Worm (Caenorhabditis elegans) whole organism, mixed stage, embryonic: ENCODE measurements around the gene rfc-1.

Experiments used
- M03D4.4 ChIP-seq: sonication (generic microtip); optimal IDR thresholded peaks from 2 replicates; lab custom pipeline; 2017; ENCODE audit warnings: mild to moderate bottlenecking, missing genetic modification characterization, missing compliant biosample characterization
- bed-3 ChIP-seq: fragments of 200-800 bp; sonication (Bioruptor generic); optimal IDR thresholded peaks from 3 replicates; lab custom pipeline; 2018; ENCODE audit warnings: mild to moderate bottlenecking, missing genetic modification characterization, moderate library complexity, missing compliant biosample characterization
- blmp-1 ChIP-seq: fragments of 150-350 bp; optimal IDR thresholded peaks from 2 replicates; lab custom pipeline; 2014; ENCODE audit warnings: missing biosample characterization, missing genetic modification characterization
- ceh-39 ChIP-seq: fragments of 150-350 bp; optimal IDR thresholded peaks from 2 replicates; lab custom pipeline; 2014; ENCODE audit warnings: missing biosample characterization, missing genetic modification characterization
- ceh-43 ChIP-seq: fragments of 200-800 bp; sonication (Bioruptor generic); optimal IDR thresholded peaks from 2 replicates; lab custom pipeline; 2018; ENCODE audit warnings: mild to moderate bottlenecking, missing genetic modification characterization, moderate library complexity, missing compliant biosample characterization
- ceh-83 ChIP-seq: fragments of 200-800 bp; sonication (Bioruptor generic); optimal IDR thresholded peaks from 2 replicates; lab custom pipeline; 2018; ENCODE audit warnings: mild to moderate bottlenecking, missing genetic modification characterization, missing compliant biosample characterization
- ces-1 ChIP-seq: fragments of 150-350 bp; optimal IDR thresholded peaks from 2 replicates; lab custom pipeline; 2014; ENCODE audit warnings: missing biosample characterization, missing genetic modification reagents, missing genetic modification characterization
- cnd-1 ChIP-seq: fragments of 200-800 bp; sonication (Bioruptor generic); optimal IDR thresholded peaks from 2 replicates; lab custom pipeline; 2018; ENCODE audit warnings: mild to moderate bottlenecking, missing genetic modification characterization, missing compliant biosample characterization
- drap-1 ChIP-seq: fragments of 200-800 bp; sonication (Bioruptor generic); optimal IDR thresholded peaks from 3 replicates; lab custom pipeline; 2018; ENCODE audit warnings: mild to moderate bottlenecking, missing genetic modification characterization, missing compliant biosample characterization
- elt-1 ChIP-seq: sonication (generic microtip); optimal IDR thresholded peaks from 2 replicates; lab custom pipeline; 2017; ENCODE audit warnings: missing genetic modification characterization, mild to moderate bottlenecking, missing compliant biosample characterization, antibody characterized with exemption, moderate library complexity, borderline replicate concordance; ENCODE audit not compliant: insufficient read depth
- elt-3 ChIP-seq: fragments of 150-350 bp; optimal IDR thresholded peaks from 2 replicates; lab custom pipeline; 2014; ENCODE audit warnings: missing biosample characterization, missing genetic modification characterization
- flh-1 ChIP-seq: fragments of 200-800 bp; sonication (Bioruptor generic); optimal IDR thresholded peaks from 2 replicates; lab custom pipeline; 2018; ENCODE audit warnings: mild to moderate bottlenecking, missing genetic modification characterization, moderate library complexity, missing compliant biosample characterization
- ham-2 ChIP-seq: fragments of 200-800 bp; sonication (Bioruptor generic); optimal IDR thresholded peaks from 2 replicates; lab custom pipeline; 2018; ENCODE audit warnings: mild to moderate bottlenecking, missing genetic modification characterization, missing compliant biosample characterization
- hlh-1 ChIP-seq: fragments of 150-350 bp; optimal IDR thresholded peaks from 2 replicates; lab custom pipeline; 2014; ENCODE audit warnings: missing biosample characterization, missing genetic modification reagents, missing genetic modification characterization
- lin-13 ChIP-seq: fragments of 150-350 bp; optimal IDR thresholded peaks from 2 replicates; lab custom pipeline; 2014; ENCODE audit warnings: missing biosample characterization, missing genetic modification characterization
- lin-32 ChIP-seq: fragments of 200-800 bp; sonication (Bioruptor generic); optimal IDR thresholded peaks from 2 replicates; lab custom pipeline; 2018; ENCODE audit warnings: mild to moderate bottlenecking, missing genetic modification characterization, missing compliant biosample characterization
- lsy-2 ChIP-seq: fragments of 150-350 bp; optimal IDR thresholded peaks from 2 replicates; lab custom pipeline; 2014; ENCODE audit warnings: missing biosample characterization, missing genetic modification characterization
- mab-5 ChIP-seq: fragments of 150-350 bp; optimal IDR thresholded peaks from 2 replicates; lab custom pipeline; 2014; ENCODE audit warnings: missing biosample characterization, missing genetic modification characterization
- mep-1 ChIP-seq: fragments of 150-350 bp; optimal IDR thresholded peaks from 2 replicates; lab custom pipeline; 2017; ENCODE audit warnings: missing biosample characterization, missing genetic modification reagents, missing genetic modification characterization, inconsistent platforms
- mls-2 ChIP-seq: sonication (generic microtip); optimal IDR thresholded peaks from 2 replicates; lab custom pipeline; 2016; ENCODE audit warnings: mild to moderate bottlenecking, missing genetic modification characterization, moderate library complexity, missing compliant biosample characterization
- nhr-12 ChIP-seq: fragments of 150-350 bp; optimal IDR thresholded peaks from 2 replicates; lab custom pipeline; 2014; ENCODE audit warnings: missing biosample characterization, missing genetic modification characterization
- nhr-237 ChIP-seq: fragments of 150-350 bp; optimal IDR thresholded peaks from 2 replicates; lab custom pipeline; 2014; ENCODE audit warnings: missing biosample characterization, missing genetic modification characterization
- nhr-28 ChIP-seq: fragments of 150-350 bp; optimal IDR thresholded peaks from 2 replicates; lab custom pipeline; 2014; ENCODE audit warnings: missing biosample characterization, missing genetic modification characterization
- nhr-76 ChIP-seq: sonication (generic microtip); optimal IDR thresholded peaks from 2 replicates; lab custom pipeline; 2017; ENCODE audit warnings: missing biosample characterization, missing genetic modification characterization
- pha-4 ChIP-seq: fragments of 150-350 bp; optimal IDR thresholded peaks from 2 replicates; lab custom pipeline; 2018; ENCODE audit warnings: missing biosample characterization, missing genetic modification reagents, missing genetic modification characterization
- sem-2 ChIP-seq: fragments of 200-800 bp; sonication (Bioruptor generic); optimal IDR thresholded peaks from 2 replicates; lab custom pipeline; 2018; ENCODE audit warnings: mild to moderate bottlenecking, missing genetic modification characterization, missing compliant biosample characterization
- snpc-4 ChIP-seq: fragments of 150-350 bp; optimal IDR thresholded peaks from 2 replicates; lab custom pipeline; 2014; ENCODE audit warnings: missing biosample characterization, missing genetic modification characterization
- tbx-8 ChIP-seq: fragments of 200-800 bp; sonication (Bioruptor generic); optimal IDR thresholded peaks from 2 replicates; lab custom pipeline; 2018; ENCODE audit warnings: mild to moderate bottlenecking, missing genetic modification characterization, moderate library complexity, missing compliant biosample characterization
- unc-120 ChIP-seq: sonication (generic microtip); optimal IDR thresholded peaks from 2 replicates; lab custom pipeline; 2017; ENCODE audit warnings: missing genetic modification characterization, missing compliant biosample characterization; ENCODE audit not compliant: poor library complexity, severe bottlenecking
- zip-8 ChIP-seq: fragments of 150-350 bp; optimal IDR thresholded peaks from 2 replicates; lab custom pipeline; 2014; ENCODE audit warnings: missing biosample characterization, missing genetic modification characterization

rfc-1 gene

DNA sequence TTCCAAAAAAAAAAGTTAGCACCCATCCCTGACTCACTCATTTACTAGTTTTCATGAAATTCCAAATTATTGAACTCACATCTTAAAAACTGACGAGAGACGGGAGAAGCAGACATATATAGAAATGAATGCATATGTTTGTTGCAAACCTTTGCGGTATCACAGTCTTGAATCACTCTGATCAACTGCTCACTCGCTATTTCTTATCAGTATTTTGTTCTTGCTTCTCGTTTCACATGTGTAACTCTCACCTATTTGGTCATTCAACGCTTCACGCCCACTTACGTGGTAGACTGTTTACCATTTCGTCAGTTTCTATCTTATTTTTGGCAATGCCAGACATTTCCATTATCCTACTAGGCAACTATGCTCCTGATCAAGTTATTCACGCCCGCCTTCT, 5.0 kb downstream of the rfc-1 start, which contains the start of gene C54G10.1:
C54G10.1 (plus strand) TSS at position 333 of the 400 bp plus-strand sequence.
- TF ChIP-seq nhr-237 (tag; lab: Kevin White, UChicago) (no peak), ceh-43 (GFP tag; lab: Kevin White, UChicago) (no peak), mep-1 (tag; lab: Kevin White, UChicago) (no peak)
- TF ChIP-seq, all 35 proteins: peak for 0

DNA sequence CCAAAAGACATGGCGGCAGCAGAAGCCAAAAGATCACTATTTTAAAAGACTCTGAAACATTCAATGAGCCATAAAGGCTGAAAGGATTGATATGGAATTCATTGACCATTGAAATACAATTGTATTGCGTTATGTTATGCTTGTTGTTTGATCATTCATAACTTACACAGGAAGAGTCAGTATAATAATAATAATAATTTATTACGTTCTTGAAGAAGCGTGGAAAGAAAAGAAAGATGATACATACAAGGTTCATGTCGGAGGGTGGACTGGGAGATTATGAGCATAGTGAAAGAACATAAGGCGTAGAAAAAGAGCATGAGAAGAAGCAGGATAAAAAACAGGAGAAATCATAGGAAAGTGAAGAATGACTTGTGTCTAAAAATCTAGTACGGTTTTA, 5.7 kb downstream of the rfc-1 start, which contains the start of gene F43D2.7:
F43D2.7 (minus strand) TSS at position 101 of the 400 bp plus-strand sequence.
- TF ChIP-seq elt-3 (tag; lab: Kevin White, UChicago) (no peak), lsy-2 (tag; lab: Kevin White, UChicago) (no peak), unc-120 (tag; lab: Kevin White, UChicago) (no peak)

ce11 chrV:14638075-14638474, 7.7 kb downstream of the rfc-1 start:
- TF ChIP-seq bed-3 (no peak), zip-8 (tag; lab: Kevin White, UChicago) (no peak), mep-1 (tag; lab: Kevin White, UChicago) (no peak), blmp-1 (no peak), drap-1 (no peak), lin-13 (tag; lab: Kevin White, UChicago) (no peak), nhr-12 (no peak), nhr-237 (tag; lab: Kevin White, UChicago) (no peak), mls-2 (tag; lab: Kevin White, UChicago) (no peak), ceh-39 (tag; lab: Kevin White, UChicago) (no peak), ces-1 (no peak), nhr-28 (no peak), flh-1 (GFP tag; lab: Kevin White, UChicago) (no peak)

- no peak for TF ChIP-seq tbx-8
- no peak for TF ChIP-seq ham-2 (GFP tag; lab: Kevin White, UChicago)
- no peak for TF ChIP-seq elt-1 (tag; lab: Kevin White, UChicago)
- no peak for TF ChIP-seq drap-1
- no peak for TF ChIP-seq sem-2
- no peak for TF ChIP-seq bed-3
- no peak for TF ChIP-seq ceh-83
- TF ChIP-seq mls-2 (tag; lab: Kevin White, UChicago): no peak
- no peak for TF ChIP-seq nhr-12
- no peak for TF ChIP-seq zip-8 (tag; lab: Kevin White, UChicago)
Observed at ce11 chrV:14635119-14635518, 10.7 kb downstream of the rfc-1 start, which contains the start of gene F43D2.6. TSS of gene F43D2.6 (minus strand) at chrV:14635180.

ce11 chrV:14633319-14633718, 12.5 kb downstream of the rfc-1 start:
- TF ChIP-seq cnd-1 (tag; lab: Kevin White, UChicago): no peak
- no peak for TF ChIP-seq mls-2 (tag; lab: Kevin White, UChicago)
- no peak for TF ChIP-seq mab-5 (tag; lab: Kevin White, UChicago)
- no peak for TF ChIP-seq elt-3 (tag; lab: Kevin White, UChicago)
- TF ChIP-seq hlh-1: no peak
- no peak for TF ChIP-seq ceh-43 (GFP tag; lab: Kevin White, UChicago)
- no peak for TF ChIP-seq lsy-2 (tag; lab: Kevin White, UChicago)
- TF ChIP-seq nhr-12: no peak
- TF ChIP-seq pha-4 (tag; lab: Kevin White, UChicago): no peak
- no peak for TF ChIP-seq zip-8 (tag; lab: Kevin White, UChicago)
- TF ChIP-seq ceh-83: no peak
- no peak for TF ChIP-seq lin-32 (GFP tag; lab: Kevin White, UChicago)
- TF ChIP-seq nhr-237 (tag; lab: Kevin White, UChicago): no peak
- TF ChIP-seq bed-3: no peak
- no peak for TF ChIP-seq nhr-76 (tag; lab: Kevin White, UChicago)
- no peak for TF ChIP-seq snpc-4 (tag; lab: Kevin White, UChicago)
- no peak for TF ChIP-seq flh-1 (GFP tag; lab: Kevin White, UChicago)
- TF ChIP-seq M03D4.4: no peak
- TF ChIP-seq unc-120 (tag; lab: Kevin White, UChicago): no peak
- TF ChIP-seq, all 35 proteins: peak for 0

- TF ChIP-seq zip-8 (tag; lab: Kevin White, UChicago): no peak
Observed at ce11 chrV:14631588-14631987, 14.2 kb downstream of the rfc-1 start, which contains the start of gene F43D2.3. TSS of gene F43D2.3 (plus strand) at chrV:14631888.
